Worm (Caenorhabditis elegans): ENCODE data around the gene T15B12.2.

T15B12.2 gene

ce11 chrIII:5338787-5339186 lies 37.1 kb upstream of the T15B12.2 start:
- no peak for TF ChIP-seq somi-1 (GFP tag; optimal IDR thresholded peaks at IDR 0.05)

- 0 out of 2 replicates have a peak, but pooled peaks have one; percentile 13 for TF ChIP-seq cebp-1 (GFP tag; IDR thresholded peaks at IDR 0.05)
- TF ChIP-seq cebp-1 (tag; optimal IDR thresholded peaks at IDR 0.05) = no peak
- peak; percentile 60 for TF ChIP-seq nhr-80 (tag; optimal IDR thresholded peaks at IDR 0.05)
- TF ChIP-seq dox-1 (GFP tag; IDR thresholded peaks at IDR 0.05) = 0 out of 2 replicates have a peak, but pooled peaks have one; percentile 28
- TF ChIP-seq tlf-1 (GFP tag; optimal IDR thresholded peaks at IDR 0.05) = no peak
Observed at ce11 chrIII:5334517-5335049, 32.9 kb upstream of the T15B12.2 start.

- TF ChIP-seq Y56A3A.18 (GFP tag; IDR thresholded peaks at IDR 0.05) (no peak), let-607 (tag; optimal IDR thresholded peaks at IDR 0.05) (no peak), F22D6.2 (tag; optimal IDR thresholded peaks at IDR 0.05) (no peak), zim-3 (tag; optimal IDR thresholded peaks at IDR 0.05) (no peak), dox-1 (GFP tag; IDR thresholded peaks at IDR 0.05) (no peak), snpc-1.3 (tag; optimal IDR thresholded peaks at IDR 0.05; ENCODE audit: insufficient read depth) (no peak), ceh-58 (GFP tag; IDR thresholded peaks at IDR 0.05) (no peak), madf-3 (GFP tag; IDR thresholded peaks at IDR 0.05) (no peak), ztf-28 (GFP tag; IDR thresholded peaks at IDR 0.05) (no peak), ztf-25 (GFP tag; IDR thresholded peaks at IDR 0.05) (no peak), snpc-3.4 (tag; optimal IDR thresholded peaks at IDR 0.05) (no peak), pha-4 (tag; optimal IDR thresholded peaks at IDR 0.05) (no peak), lin-35 (GFP tag; optimal IDR thresholded peaks at IDR 0.05) (no peak), ceh-100 (GFP tag; IDR thresholded peaks at IDR 0.05) (no peak), egl-18 (GFP tag; IDR thresholded peaks at IDR 0.05) (no peak), hmg-20 (GFP tag; IDR thresholded peaks at IDR 0.05) (no peak)
Observed at ce11 chrIII:5329372-5329771, 27.7 kb upstream of the T15B12.2 start.

ce11 chrIII:5326323-5326722 lies 24.6 kb upstream of the T15B12.2 start, which contains the start of gene sorf-2:
sorf-2 (plus strand) TSS chrIII:5326623.
- TF ChIP-seq tbp1 (GFP tag; optimal IDR thresholded peaks at IDR 0.05) (no peak), tbx-9 (tag; optimal IDR thresholded peaks at IDR 0.05; ENCODE audit: borderline replicate concordance) (no peak), rec-8 (tag; optimal IDR thresholded peaks at IDR 0.05) (no peak), nhr-120 (GFP tag; IDR thresholded peaks at IDR 0.05) (no peak)

- no peak for TF ChIP-seq dox-1 (GFP tag; IDR thresholded peaks at IDR 0.05)
- TF ChIP-seq cebp-1 (GFP tag; IDR thresholded peaks at IDR 0.05) = no peak
- TF ChIP-seq cebp-1 (tag; optimal IDR thresholded peaks at IDR 0.05) = peak; percentile 51
- TF ChIP-seq nhr-120 (GFP tag; IDR thresholded peaks at IDR 0.05) = no peak
- no peak for TF ChIP-seq let-607 (tag; optimal IDR thresholded peaks at IDR 0.05)
- no peak for TF ChIP-seq ztf-6 (GFP tag; IDR thresholded peaks at IDR 0.05)
- no peak for TF ChIP-seq Y95B8A.8 (GFP tag; IDR thresholded peaks at IDR 0.05)
- no peak for TF ChIP-seq ets-4 (GFP tag; optimal IDR thresholded peaks at IDR 0.05)
- no peak for TF ChIP-seq nfya-2 (GFP tag; IDR thresholded peaks at IDR 0.05)
- no peak for TF ChIP-seq lin-35 (GFP tag; optimal IDR thresholded peaks at IDR 0.05)
- TF ChIP-seq ceh-40 (GFP tag; IDR thresholded peaks at IDR 0.05) = no peak
- peak; percentile 29 for TF ChIP-seq chd-7 (tag; optimal IDR thresholded peaks at IDR 0.05)
- no peak for TF ChIP-seq lag-1 (GFP tag; IDR thresholded peaks at IDR 0.05)
- no peak for TF ChIP-seq Y67H2A.10 (GFP tag; conservative IDR thresholded peaks at IDR 0.05)
- TF ChIP-seq nhr-27 (tag; optimal IDR thresholded peaks at IDR 0.05) = peak; percentile 12
- no peak for TF ChIP-seq die-1 (tag; optimal IDR thresholded peaks at IDR 0.05)
- TF ChIP-seq unc-130 (GFP tag; optimal IDR thresholded peaks at IDR 0.05) = no peak
- no peak for TF ChIP-seq Y56A3A.18 (GFP tag; IDR thresholded peaks at IDR 0.05)
- TF ChIP-seq hmg-1.2 (GFP tag; IDR thresholded peaks at IDR 0.05) = no peak
- TF ChIP-seq madf-8 (GFP tag; conservative IDR thresholded peaks at IDR 0.05) = no peak
- no peak for TF ChIP-seq sptf-2 (GFP tag; optimal IDR thresholded peaks at IDR 0.05)
- no peak for TF ChIP-seq mes-4 (tag; optimal IDR thresholded peaks at IDR 0.05)
- no peak for TF ChIP-seq hlh-26 (GFP tag; conservative IDR thresholded peaks at IDR 0.05)
Observed at ce11 chrIII:5321661-5322060, 20.0 kb upstream of the T15B12.2 start, which contains the start of gene F52C9.3. F52C9.3 (plus strand) TSS chrIII:5321885.
